Fruit fly (Drosophila melanogaster): ENCODE measurements around the gene CG4502.
A peak's percentile ranks its signal among the peaks of the same experiment; 100 is the strongest.

Gene CG4502

DNA sequence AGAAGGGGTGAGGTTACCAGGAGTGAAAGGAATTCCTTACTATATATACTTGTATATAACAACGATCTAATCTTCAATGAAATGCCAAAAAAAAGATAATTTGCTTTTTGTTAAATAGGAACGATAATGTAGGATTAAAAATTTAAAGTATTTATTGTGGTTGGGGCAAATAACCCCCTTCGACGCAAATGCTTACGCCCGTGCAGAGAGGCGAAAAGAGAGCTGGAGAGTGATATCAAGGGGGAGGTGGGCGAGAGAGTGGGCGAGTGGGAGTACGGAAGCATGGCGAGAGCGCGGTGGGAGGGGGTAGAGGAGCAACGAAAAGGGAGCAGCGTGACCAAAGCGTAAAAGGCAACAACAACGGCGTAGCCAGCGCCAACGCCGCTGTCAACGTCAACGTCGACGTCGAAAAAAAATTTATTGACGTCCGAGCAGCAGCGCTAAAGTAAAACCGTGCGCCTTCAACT lies 15.5 kb downstream of the CG4502 start:
- TF ChIP-seq otp (GFP tag; IDR thresholded peaks at IDR 0.05), result peak; percentile 96
- TF ChIP-seq E2f2 (GFP tag; IDR thresholded peaks at IDR 0.05), result peak; percentile 88
- TF ChIP-seq CG15479 (GFP tag; optimal IDR thresholded peaks at IDR 0.05), result peak; percentile 38
- peak; percentile 95 for TF ChIP-seq gsb (GFP tag; IDR thresholded peaks at IDR 0.05)
- peak; percentile 99 for TF ChIP-seq CG12391 (tag; optimal IDR thresholded peaks at IDR 0.05)
- peak; percentile 92 for TF ChIP-seq Nf-YC (tag; optimal IDR thresholded peaks at IDR 0.05)
- no peak; the same call in 1 of the 2 replicates for TF ChIP-seq bbx (GFP tag; IDR thresholded peaks at IDR 0.05; ENCODE audit: partially characterized antibody)
- TF ChIP-seq CG16815 (GFP tag; optimal IDR thresholded peaks at IDR 0.05), result peak; percentile 98
- peak; percentile 98 for TF ChIP-seq Rx (GFP tag; IDR thresholded peaks at IDR 0.05)
- peak; percentile 99 for TF ChIP-seq CG13424 (tag; optimal IDR thresholded peaks at IDR 0.05)
- TF ChIP-seq CG7963 (GFP tag; IDR thresholded peaks at IDR 0.05; ENCODE audit: partially characterized antibody), result no peak
- peak; percentile 99 for TF ChIP-seq lab (GFP tag; optimal IDR thresholded peaks at IDR 0.05)
- TF ChIP-seq CG6765 (GFP tag; optimal IDR thresholded peaks at IDR 0.05), result peak; percentile 95
- peak; percentile 98 for TF ChIP-seq run (tag; optimal IDR thresholded peaks at IDR 0.05)
- TF ChIP-seq CG1602 (GFP tag; optimal IDR thresholded peaks at IDR 0.05), result peak; percentile 97
- TF ChIP-seq Fer1 (GFP tag; optimal IDR thresholded peaks at IDR 0.05), result peak; percentile 99
- TF ChIP-seq Mes4 (GFP tag; optimal IDR thresholded peaks at IDR 0.05), result peak; percentile 94
- TF ChIP-seq repo (GFP tag; optimal IDR thresholded peaks at IDR 0.05), result peak; percentile 93
- peak; percentile 92 for TF ChIP-seq mirr (GFP tag; optimal IDR thresholded peaks at IDR 0.05)
- peak; percentile 98 for TF ChIP-seq zfh1 (GFP tag; IDR thresholded peaks at IDR 0.05)
- peak; percentile 96 for TF ChIP-seq Dad (GFP tag; optimal IDR thresholded peaks at IDR 0.05)
- peak; percentile 96 for TF ChIP-seq CG9609 (GFP tag; optimal IDR thresholded peaks at IDR 0.05)
- peak; percentile 91 for TF ChIP-seq btn (GFP tag; optimal IDR thresholded peaks at IDR 0.05)
- TF ChIP-seq CG4424 (GFP tag; optimal IDR thresholded peaks at IDR 0.05), result peak; percentile 97
- peak; percentile 83 for TF ChIP-seq CG8281 (tag; optimal IDR thresholded peaks at IDR 0.05)
- TF ChIP-seq exex (tag; optimal IDR thresholded peaks at IDR 0.05), result peak; percentile 90
- peak; percentile 98 for TF ChIP-seq CG12219 (GFP tag; optimal IDR thresholded peaks at IDR 0.05)
- peak; percentile 96 for TF ChIP-seq kay (GFP tag; optimal IDR thresholded peaks at IDR 0.05)
- TF ChIP-seq nmo (GFP tag; optimal IDR thresholded peaks at IDR 0.05), result peak; percentile 99
- TF ChIP-seq slp2 (GFP tag; optimal IDR thresholded peaks at IDR 0.05), result peak; percentile 97
- no peak for TF ChIP-seq Dll (GFP tag; IDR thresholded peaks at IDR 0.05; ENCODE audit: partially characterized antibody)
- TF ChIP-seq CG10147 (GFP tag; optimal IDR thresholded peaks at IDR 0.05), result peak; percentile 97
- peak; percentile 99 for TF ChIP-seq CG14441 (GFP tag; IDR thresholded peaks at IDR 0.05)
- peak; percentile 97 for TF ChIP-seq CrebB (tag; optimal IDR thresholded peaks at IDR 0.05)
- TF ChIP-seq seq (GFP tag; IDR thresholded peaks at IDR 0.05), result peak; percentile 98
- TF ChIP-seq sr (GFP tag; IDR thresholded peaks at IDR 0.05), result peak; percentile 99
- peak; percentile 82 for TF ChIP-seq NC2α (GFP tag; optimal IDR thresholded peaks at IDR 0.05)
- TF ChIP-seq sob (GFP tag; IDR thresholded peaks at IDR 0.05), result peak; percentile 98
- TF ChIP-seq Oaz (GFP tag; IDR thresholded peaks at IDR 0.05), result peak; percentile 97
- TF ChIP-seq ac (GFP tag; optimal IDR thresholded peaks at IDR 0.05), result peak; percentile 84
- peak; percentile 93 for TF ChIP-seq pb (GFP tag; optimal IDR thresholded peaks at IDR 0.05)
- peak; percentile 97 for TF ChIP-seq CG13775 (GFP tag; optimal IDR thresholded peaks at IDR 0.05)
- peak; percentile 98 for TF ChIP-seq CG14050 (GFP tag; IDR thresholded peaks at IDR 0.05)
- TF ChIP-seq CG7357 (GFP tag; IDR thresholded peaks at IDR 0.05), result peak; percentile 94
- peak; percentile 59 for TF ChIP-seq CG9797 (GFP tag; optimal IDR thresholded peaks at IDR 0.05)
- peak; percentile 85 for TF ChIP-seq grn (GFP tag; optimal IDR thresholded peaks at IDR 0.05)
- peak; percentile 99 for TF ChIP-seq CG11695 (GFP tag; IDR thresholded peaks at IDR 0.05)
- TF ChIP-seq twi (tag; optimal IDR thresholded peaks at IDR 0.05), result peak; percentile 92
- peak; percentile 98 for TF ChIP-seq Chrac-16 (GFP tag; optimal IDR thresholded peaks at IDR 0.05)
- TF ChIP-seq CG9437 (GFP tag; optimal IDR thresholded peaks at IDR 0.05), result peak; percentile 94
- peak; percentile 97 for TF ChIP-seq CG7786 (GFP tag; optimal IDR thresholded peaks at IDR 0.05)
